Fruit fly (Drosophila melanogaster): ENCODE results near the gene Nepl4.
A peak's percentile ranks its signal among the peaks of the same experiment; 100 is the strongest.

Nepl4 gene

dm6 chr2L:6380966-6381365, 13.3 kb downstream of the Nepl4 start, which contains the start of gene Nepl5:
TSS of gene Nepl5 (plus strand) at chr2L:6381266.
- peak; percentile 56 for TF ChIP-seq svp (GFP tag)
- no peak for TF ChIP-seq Sox102F (GFP tag; optimal IDR thresholded peaks at IDR 0.05)

dm6 chr2L:6385409-6385808, 17.7 kb downstream of the Nepl4 start, which contains the start of gene Nepl6:
TSS of gene Nepl6 (minus strand) at chr2L:6385512.
- TF ChIP-seq esn (GFP tag; optimal IDR thresholded peaks at IDR 0.05) (no peak), CG8119 (GFP tag; IDR thresholded peaks at IDR 0.05) (no peak), svp (GFP tag) (peak; percentile 99), Eip78C (GFP tag) (peak; percentile 15), topi (GFP tag; optimal IDR thresholded peaks at IDR 0.05) (no peak), net (GFP tag; optimal IDR thresholded peaks at IDR 0.05) (no peak), acj6 (GFP tag; optimal IDR thresholded peaks at IDR 0.05) (no peak), Sox15 (GFP tag; optimal IDR thresholded peaks at IDR 0.05) (no peak), Hr39 (GFP tag; optimal IDR thresholded peaks at IDR 0.05) (no peak), cyc (GFP tag; optimal IDR thresholded peaks at IDR 0.05) (no peak), Eip75B (GFP tag; optimal IDR thresholded peaks at IDR 0.05) (no peak), CG6854 (GFP tag; optimal IDR thresholded peaks at IDR 0.05) (no peak), Sox14 (GFP tag; optimal IDR thresholded peaks at IDR 0.05) (no peak)

dm6 chr2L:6387068-6387467, 19.4 kb downstream of the Nepl4 start:
- TF ChIP-seq dsx (GFP tag; optimal IDR thresholded peaks at IDR 0.05; ENCODE audit: poor library complexity, severe bottlenecking) (no peak), Sox102F (GFP tag; optimal IDR thresholded peaks at IDR 0.05) (no peak), cyc (GFP tag; optimal IDR thresholded peaks at IDR 0.05) (no peak), svp (GFP tag) (peak; percentile 94)

- no peak for TF ChIP-seq CG6792 (GFP tag; optimal IDR thresholded peaks at IDR 0.05)
- no peak for TF ChIP-seq fkh (GFP tag; optimal IDR thresholded peaks at IDR 0.05)
- no peak for TF ChIP-seq CG32006 (GFP tag; optimal IDR thresholded peaks at IDR 0.05)
- no peak for TF ChIP-seq fd59A (GFP tag; optimal IDR thresholded peaks at IDR 0.05)
- no peak for TF ChIP-seq acj6 (GFP tag; optimal IDR thresholded peaks at IDR 0.05)
- no peak for TF ChIP-seq CG16779 (tag; optimal IDR thresholded peaks at IDR 0.05)
- no peak for TF ChIP-seq CG8632 (GFP tag; optimal IDR thresholded peaks at IDR 0.05)
- TF ChIP-seq CG11294 (GFP tag; IDR thresholded peaks at IDR 0.05): no peak
- TF ChIP-seq CG34406 (GFP tag; optimal IDR thresholded peaks at IDR 0.05): no peak
- TF ChIP-seq Hr39 (GFP tag; optimal IDR thresholded peaks at IDR 0.05): no peak
- TF ChIP-seq esn (GFP tag; optimal IDR thresholded peaks at IDR 0.05): no peak
- no peak for TF ChIP-seq fd85E (GFP tag; optimal IDR thresholded peaks at IDR 0.05)
- no peak for TF ChIP-seq cyc (GFP tag; optimal IDR thresholded peaks at IDR 0.05)
- TF ChIP-seq Blimp-1 (GFP tag; optimal IDR thresholded peaks at IDR 0.05): no peak
- no peak for TF ChIP-seq CG1621 (tag; optimal IDR thresholded peaks at IDR 0.05)
- no peak for TF ChIP-seq Sox102F (GFP tag; optimal IDR thresholded peaks at IDR 0.05)
Measured at dm6 chr2L:6391469-6391868, 23.8 kb downstream of the Nepl4 start.

dm6 chr2L:6397149-6397548, 29.5 kb downstream of the Nepl4 start, which contains the start of gene CG42369:
TSS of gene CG42369 (minus strand) at chr2L:6397249.
- no peak for TF ChIP-seq acj6 (GFP tag; optimal IDR thresholded peaks at IDR 0.05)
- TF ChIP-seq eg (GFP tag; IDR thresholded peaks at IDR 0.05): 0 out of 3 replicates have a peak, but pooled peaks have one; percentile 13

dm6 chr2L:6411089-6411757, 43.5 kb downstream of the Nepl4 start, which contains the start of gene DIP-epsilon:
TSS of gene DIP-epsilon (minus strand) at chr2L:6411326.
- TF ChIP-seq eg (GFP tag; IDR thresholded peaks at IDR 0.05) (0 out of 3 replicates have a peak, but pooled peaks have one; percentile 35), CG32006 (GFP tag; optimal IDR thresholded peaks at IDR 0.05) (no peak), Eip78C (GFP tag) (peak; percentile 33), Gug (GFP tag; IDR thresholded peaks at IDR 0.05) (no peak), Eip75B (GFP tag; optimal IDR thresholded peaks at IDR 0.05) (peak; percentile 23), svp (GFP tag) (peak; percentile 30), CG7368 (GFP tag; optimal IDR thresholded peaks at IDR 0.05) (no peak), CG31627 (GFP tag; optimal IDR thresholded peaks at IDR 0.05) (no peak), Ets96B (tag; optimal IDR thresholded peaks at IDR 0.05) (no peak), lz (GFP tag; optimal IDR thresholded peaks at IDR 0.05) (no peak)
